Fruit fly (Drosophila melanogaster): ENCODE results near the gene CG15646.

Gene CG15646

DNA sequence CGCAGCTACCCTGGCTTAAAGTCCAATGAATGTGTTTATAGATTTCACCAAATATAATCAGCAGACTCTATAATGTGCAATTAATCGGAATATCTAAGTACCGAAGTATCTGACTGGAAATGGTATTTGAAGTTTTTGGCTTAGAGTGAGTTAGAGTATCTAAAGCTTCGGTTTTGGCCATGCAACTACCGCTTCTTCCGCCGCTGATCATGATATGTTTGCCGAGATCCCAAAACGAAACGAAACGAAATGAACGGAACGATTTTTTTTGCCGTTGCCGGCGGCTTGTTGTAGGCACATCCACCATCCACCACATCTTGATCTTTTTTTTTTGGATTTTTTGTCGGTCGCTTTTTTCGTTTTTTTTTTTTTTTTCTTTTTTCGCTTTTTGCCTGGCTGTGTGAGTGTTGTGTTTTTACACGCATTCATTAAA, 47.8 kb downstream of the CG15646 start (continued):
- peak; percentile 88 for TF ChIP-seq jumu (GFP tag; optimal IDR thresholded peaks at IDR 0.05)
- peak; percentile 46 for TF ChIP-seq MBD-R2 (GFP tag; IDR thresholded peaks at IDR 0.05)
- TF ChIP-seq zen2 (GFP tag; IDR thresholded peaks at IDR 0.05; ENCODE audit: partially characterized antibody), result no peak
- peak; percentile 77 for TF ChIP-seq tap (tag; optimal IDR thresholded peaks at IDR 0.05)
- TF ChIP-seq Kr (GFP tag; optimal IDR thresholded peaks at IDR 0.05), result no peak
- TF ChIP-seq exex (tag; optimal IDR thresholded peaks at IDR 0.05), result peak; percentile 6
- peak; percentile 79 for TF ChIP-seq CG3726 (GFP tag; IDR thresholded peaks at IDR 0.05)
- TF ChIP-seq NfI (GFP tag; optimal IDR thresholded peaks at IDR 0.05), result peak; percentile 74
- TF ChIP-seq sima (GFP tag; optimal IDR thresholded peaks at IDR 0.05), result no peak
- TF ChIP-seq Aef1 (GFP tag; IDR thresholded peaks at IDR 0.05), result peak; percentile 86
- TF ChIP-seq klu (GFP tag; IDR thresholded peaks at IDR 0.05), result peak; percentile 64
- TF ChIP-seq gt (GFP tag; IDR thresholded peaks at IDR 0.05), result 0 out of 2 replicates have a peak, but pooled peaks have one; percentile 15
- peak; percentile 65 for TF ChIP-seq CG17361 (GFP tag; IDR thresholded peaks at IDR 0.05)
- TF ChIP-seq CG8388 (GFP tag; optimal IDR thresholded peaks at IDR 0.05), result peak; percentile 55
- peak; percentile 85 for TF ChIP-seq Gug (GFP tag; IDR thresholded peaks at IDR 0.05)
- peak; percentile 64 for TF ChIP-seq CHES-1-like (GFP tag; optimal IDR thresholded peaks at IDR 0.05)
- TF ChIP-seq gcm (GFP tag; optimal IDR thresholded peaks at IDR 0.05), result peak; percentile 21
- TF ChIP-seq Elba2 (GFP tag; optimal IDR thresholded peaks at IDR 0.05), result no peak
- peak; percentile 82 for TF ChIP-seq sqz (GFP tag; optimal IDR thresholded peaks at IDR 0.05)
- no peak for TF ChIP-seq stwl (tag; optimal IDR thresholded peaks at IDR 0.05)
- TF ChIP-seq stc (GFP tag; IDR thresholded peaks at IDR 0.05), result peak; percentile 85
- peak; percentile 12 for TF ChIP-seq CG17186 (GFP tag; optimal IDR thresholded peaks at IDR 0.05)
- peak; percentile 74 for TF ChIP-seq CG9215 (GFP tag; IDR thresholded peaks at IDR 0.05)
- TF ChIP-seq ATbp (GFP tag; optimal IDR thresholded peaks at IDR 0.05), result peak; percentile 77
- peak; percentile 85 for TF ChIP-seq CG4730 (GFP tag; IDR thresholded peaks at IDR 0.05)
- TF ChIP-seq D19A (tag; optimal IDR thresholded peaks at IDR 0.05), result peak; percentile 92
- TF ChIP-seq Max (GFP tag; optimal IDR thresholded peaks at IDR 0.05), result no peak
- TF ChIP-seq CG4328 (GFP tag; optimal IDR thresholded peaks at IDR 0.05), result peak; percentile 25
- no peak for TF ChIP-seq CG13894 (tag; optimal IDR thresholded peaks at IDR 0.05)
- TF ChIP-seq sim (GFP tag; IDR thresholded peaks at IDR 0.05), result peak; percentile 25; the same call in 1 of the 2 replicates
- peak; percentile 55; the same call in 1 of the 2 replicates for TF ChIP-seq bowl (GFP tag; IDR thresholded peaks at IDR 0.05)
- TF ChIP-seq amos (GFP tag; IDR thresholded peaks at IDR 0.05; ENCODE audit: partially characterized antibody), result no peak
- no peak for TF ChIP-seq pzg (GFP tag; optimal IDR thresholded peaks at IDR 0.05)
- peak; percentile 53 to 56 for TF ChIP-seq chif (GFP tag; optimal IDR thresholded peaks at IDR 0.05)
- TF ChIP-seq Hsf (GFP tag; optimal IDR thresholded peaks at IDR 0.05), result peak; percentile 72
- TF ChIP-seq CG11504 (tag; optimal IDR thresholded peaks at IDR 0.05), result peak; percentile 89
- TF ChIP-seq danr (GFP tag; IDR thresholded peaks at IDR 0.05), result peak; percentile 77
- TF ChIP-seq ERR (GFP tag; optimal IDR thresholded peaks at IDR 0.05), result peak; percentile 67
- TF ChIP-seq CG3281 (GFP tag; optimal IDR thresholded peaks at IDR 0.05), result peak; percentile 74
- no peak for TF ChIP-seq yki (optimal IDR thresholded peaks at IDR 0.05)
- no peak for TF ChIP-seq CG6791 (GFP tag; IDR thresholded peaks at IDR 0.05; ENCODE audit: partially characterized antibody)
- TF ChIP-seq aop (GFP tag; IDR thresholded peaks at IDR 0.05), result 0 out of 2 replicates have a peak, but pooled peaks have one; percentile 19
- peak; percentile 51 for TF ChIP-seq oc (tag; optimal IDR thresholded peaks at IDR 0.05)
- peak; percentile 83 for TF ChIP-seq CG11247 (GFP tag; IDR thresholded peaks at IDR 0.05)
- peak; percentile 72 for TF ChIP-seq CG4820 (GFP tag; optimal IDR thresholded peaks at IDR 0.05)
- TF ChIP-seq CG18764 (GFP tag; optimal IDR thresholded peaks at IDR 0.05), result peak; percentile 66
- TF ChIP-seq shn (GFP tag; optimal IDR thresholded peaks at IDR 0.05), result peak; percentile 64
- peak; percentile 80 for TF ChIP-seq fd96Cb (tag; optimal IDR thresholded peaks at IDR 0.05)
- TF ChIP-seq prd (optimal IDR thresholded peaks at IDR 0.05), result no peak
- TF ChIP-seq prd (GFP tag; IDR thresholded peaks at IDR 0.05), result peak; percentile 90
- TF ChIP-seq CoRest (tag; optimal IDR thresholded peaks at IDR 0.05), result peak; percentile 83
- peak; percentile 25 for TF ChIP-seq Ets97D (GFP tag; optimal IDR thresholded peaks at IDR 0.05)

Data from whole organism, embryonic.